Fruit fly (Drosophila melanogaster) S2 (cell line): ENCODE data around the gene CG34125.

Experiments used
- CG8478 ChIP-seq: fragments of >200 bp; optimal IDR thresholded peaks from 2 replicates; lab custom pipeline; 2018
- CTCF ChIP-seq, 2 experiments: fragments of >200 bp; optimal IDR thresholded peaks; 2 replicates each; lab custom pipeline; 2018

DNA sequence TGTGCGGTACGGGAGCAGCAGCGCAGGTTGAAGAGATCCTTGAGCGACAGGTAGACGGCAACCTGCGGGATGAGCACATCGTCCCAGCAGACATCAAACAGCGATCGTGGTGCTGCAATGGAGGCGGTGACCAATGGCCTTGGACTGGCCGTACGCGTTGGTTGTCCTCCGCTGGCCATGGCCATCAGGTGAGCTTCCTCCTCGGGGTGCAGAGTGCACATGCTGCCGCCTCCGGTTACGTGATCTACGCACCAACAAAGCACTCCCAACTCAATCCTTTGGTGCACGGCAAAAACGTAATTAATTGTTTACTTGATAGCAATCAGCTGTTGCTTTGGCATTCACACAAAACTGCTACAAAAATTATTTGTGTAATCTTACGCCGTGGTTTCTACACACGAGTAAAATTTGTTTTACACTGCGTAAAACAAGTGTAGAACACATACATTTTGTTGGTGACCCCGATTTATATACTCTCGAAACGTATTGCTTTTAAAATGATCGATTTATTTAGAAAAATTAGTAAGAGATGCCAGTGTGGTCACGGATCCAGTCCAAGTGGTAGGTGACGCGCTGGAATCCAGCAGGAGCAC is 15.9 kb upstream of the CG34125 start, which contains the start of gene jet:
- TF ChIP-seq CG8478 (lab: Kevin White, UChicago), result no peak
- TF ChIP-seq CTCF (optimal IDR thresholded peaks at IDR 0.05; lab: Kevin White, UChicago), result peak in 1 of 2 experiments; percentile 41
